Fruit fly (Drosophila melanogaster) whole organism, embryonic: ENCODE measurements around the gene CG11723.

Source experiments
- CG10147 ChIP-seq: fragments of 200-800 bp; sonication (Bioruptor generic); optimal IDR thresholded peaks from 2 replicates; lab custom pipeline; 2019; ENCODE audit warnings: missing biosample characterization, mild to moderate bottlenecking, missing genetic modification characterization, moderate library complexity
- CG1024 ChIP-seq: fragments of 200-800 bp; sonication (Bioruptor generic); IDR thresholded peaks from 2 replicates; pipeline ENCODE4 v1.3.6; 2022; ENCODE audit warnings: missing biosample characterization, missing genetic modification characterization
- CG10979 ChIP-seq: fragments of 200-800 bp; sonication (Bioruptor generic); optimal IDR thresholded peaks from 2 replicates; lab custom pipeline; 2018; ENCODE audit warnings: missing biosample characterization, mild to moderate bottlenecking, missing genetic modification characterization, moderate library complexity
- CG11093 ChIP-seq: fragments of 200-800 bp; sonication (Bioruptor generic); IDR thresholded peaks from 3 replicates; pipeline ENCODE4 v1.3.6; 2022; ENCODE audit warnings: missing biosample characterization, missing genetic modification characterization
- CG14050 ChIP-seq: fragments of 200-800 bp; sonication (Bioruptor generic); IDR thresholded peaks from 3 replicates; pipeline ENCODE4 v1.3.6; 2022; ENCODE audit warnings: missing biosample characterization, missing genetic modification characterization
- CG1529 ChIP-seq: fragments of 200-800 bp; sonication (Bioruptor generic); optimal IDR thresholded peaks from 3 replicates; lab custom pipeline; 2018; ENCODE audit warnings: missing biosample characterization, missing genetic modification characterization
- CG15696 ChIP-seq: fragments of 200-800 bp; sonication (Bioruptor generic); optimal IDR thresholded peaks from 2 replicates; lab custom pipeline; 2019; ENCODE audit warnings: missing biosample characterization, mild to moderate bottlenecking, missing genetic modification characterization, moderate library complexity
- CG16779 ChIP-seq: fragments of 200-800 bp; sonication (Bioruptor generic); IDR thresholded peaks from 2 replicates; pipeline ENCODE4 v1.3.6; 2022; ENCODE audit warnings: missing biosample characterization, missing genetic modification characterization
- CG16813 ChIP-seq: fragments of 200-800 bp; sonication (Bioruptor generic); IDR thresholded peaks from 3 replicates; pipeline ENCODE4 v1.3.6; 2022; ENCODE audit warnings: missing biosample characterization, missing genetic modification characterization; ENCODE audit not compliant: partially characterized antibody
- CG17328 ChIP-seq: fragments of 200-800 bp; sonication (Bioruptor generic); IDR thresholded peaks from 2 replicates; pipeline ENCODE4 v1.3.6; 2022; ENCODE audit warnings: missing biosample characterization, missing genetic modification characterization
- CG17912 ChIP-seq: fragments of 200-800 bp; sonication (Bioruptor generic); optimal IDR thresholded peaks from 2 replicates; lab custom pipeline; 2018; ENCODE audit warnings: missing biosample characterization, mild to moderate bottlenecking, missing genetic modification characterization
- CG18476 ChIP-seq: fragments of 200-800 bp; sonication (Bioruptor generic); optimal IDR thresholded peaks from 2 replicates; lab custom pipeline; 2016; ENCODE audit warnings: missing biosample characterization, mild to moderate bottlenecking, missing genetic modification characterization
- CG3163 ChIP-seq: fragments of 200-800 bp; sonication (Bioruptor generic); optimal IDR thresholded peaks from 3 replicates; lab custom pipeline; 2016; ENCODE audit warnings: missing biosample characterization, missing genetic modification characterization
- CG4424 ChIP-seq: fragments of 200-800 bp; sonication (Bioruptor generic); optimal IDR thresholded peaks from 3 replicates; lab custom pipeline; 2016; ENCODE audit warnings: missing biosample characterization, missing genetic modification characterization
- CG6683 ChIP-seq: fragments of 200-800 bp; sonication (Bioruptor generic); optimal IDR thresholded peaks from 2 replicates; lab custom pipeline; 2017; ENCODE audit warnings: missing biosample characterization, mild to moderate bottlenecking, missing genetic modification characterization, missing genetic modification reagents
- CG6689 ChIP-seq: fragments of 200-800 bp; sonication (Bioruptor generic); IDR thresholded peaks from 2 replicates; pipeline ENCODE4 v1.3.6; 2022; ENCODE audit warnings: missing biosample characterization, missing genetic modification characterization
- CG6791 ChIP-seq: fragments of 200-800 bp; sonication (Bioruptor generic); IDR thresholded peaks from 3 replicates; pipeline ENCODE4 v1.3.6; 2022; ENCODE audit warnings: missing biosample characterization, missing genetic modification characterization; ENCODE audit not compliant: partially characterized antibody
- CG7372 ChIP-seq: fragments of 200-800 bp; sonication (Bioruptor generic); IDR thresholded peaks from 2 replicates; pipeline ENCODE4 v1.3.6; 2022; ENCODE audit warnings: missing biosample characterization, missing genetic modification characterization
- CG8765 ChIP-seq: fragments of 200-800 bp; sonication (Bioruptor generic); IDR thresholded peaks from 2 replicates; pipeline ENCODE4 v1.3.6; 2022; ENCODE audit warnings: missing biosample characterization, missing genetic modification characterization
- Deaf1 ChIP-seq: fragments of 200-800 bp; optimal IDR thresholded peaks from 3 replicates; lab custom pipeline; 2019; ENCODE audit warnings: missing biosample characterization, mild to moderate bottlenecking, missing genetic modification characterization, moderate library complexity
- Dip2 ChIP-seq: fragments of 200-800 bp; sonication (Bioruptor generic); IDR thresholded peaks from 2 replicates; pipeline ENCODE4 v1.3.6; 2022; ENCODE audit warnings: missing biosample characterization, missing genetic modification characterization
- H2.0 ChIP-seq: fragments of 200-800 bp; sonication (Bioruptor generic); IDR thresholded peaks from 2 replicates; pipeline ENCODE4 v1.3.6; 2022; ENCODE audit warnings: missing biosample characterization, missing genetic modification characterization
- Hr78 ChIP-seq, 2 experiments: fragments of 200-800 bp in 1 of 2; fragments of >200 bp in 1 of 2; sonication (Bioruptor generic) in 1 of 2; optimal IDR thresholded peaks; 2 replicates each; lab custom pipeline; 2017 to 2019; ENCODE audit warnings: missing biosample characterization in 2 of 2, missing genetic modification characterization in 2 of 2, mild to moderate bottlenecking in 1 of 2, moderate library complexity in 1 of 2
- Kr ChIP-seq: fragments of 200-800 bp; sonication (Bioruptor generic); optimal IDR thresholded peaks from 2 replicates; lab custom pipeline; 2017; ENCODE audit warnings: missing biosample characterization, mild to moderate bottlenecking, missing genetic modification characterization
- Meics ChIP-seq: fragments of 200-800 bp; sonication (Bioruptor generic); optimal IDR thresholded peaks from 2 replicates; lab custom pipeline; 2017; ENCODE audit warnings: missing biosample characterization, mild to moderate bottlenecking, missing genetic modification characterization
- Xbp1 ChIP-seq: fragments of 200-800 bp; sonication (Bioruptor generic); optimal IDR thresholded peaks from 3 replicates; lab custom pipeline; 2016; ENCODE audit warnings: missing biosample characterization, mild to moderate bottlenecking, missing genetic modification characterization
- ab ChIP-seq: fragments of 200-800 bp; sonication (Bioruptor generic); optimal IDR thresholded peaks from 2 replicates; lab custom pipeline; 2016; ENCODE audit warnings: missing biosample characterization, missing genetic modification characterization
- ash1 ChIP-seq: fragments of 200-800 bp; sonication (Bioruptor generic); optimal IDR thresholded peaks from 2 replicates; lab custom pipeline; 2018; ENCODE audit warnings: missing biosample characterization, mild to moderate bottlenecking, missing genetic modification characterization
- cato ChIP-seq: fragments of 200-800 bp; sonication (Bioruptor generic); optimal IDR thresholded peaks from 2 replicates; lab custom pipeline; 2016; ENCODE audit warnings: missing biosample characterization, missing genetic modification characterization, borderline replicate concordance
- ci ChIP-seq: fragments of 200-800 bp; sonication (Bioruptor generic); IDR thresholded peaks from 3 replicates; pipeline ENCODE4 v1.3.6; 2022; ENCODE audit warnings: missing biosample characterization, missing genetic modification characterization
- crp ChIP-seq, 2 experiments: fragments of 200-800 bp; sonication (Bioruptor generic); optimal IDR thresholded peaks; 2 replicates in 1 of 2; 3 replicates in 1 of 2; lab custom pipeline; 2017; ENCODE audit warnings: missing biosample characterization in 2 of 2, missing genetic modification characterization in 2 of 2, mild to moderate bottlenecking in 1 of 2, moderate library complexity in 1 of 2
- dati ChIP-seq: fragments of 200-800 bp; sonication (Bioruptor generic); IDR thresholded peaks from 2 replicates; pipeline ENCODE4 v1.3.6; 2022; ENCODE audit warnings: missing biosample characterization, missing genetic modification characterization
- dm ChIP-seq: fragments of 200-800 bp; sonication (Bioruptor generic); optimal IDR thresholded peaks from 3 replicates; lab custom pipeline; 2016; ENCODE audit warnings: missing biosample characterization, missing genetic modification characterization
- dmrt11E ChIP-seq: fragments of 200-800 bp; sonication (Bioruptor generic); optimal IDR thresholded peaks from 3 replicates; lab custom pipeline; 2018; ENCODE audit warnings: missing biosample characterization, mild to moderate bottlenecking, missing genetic modification characterization, moderate library complexity
- fd102C ChIP-seq: fragments of 200-800 bp; sonication (Bioruptor generic); optimal IDR thresholded peaks from 2 replicates; lab custom pipeline; 2018; ENCODE audit warnings: missing biosample characterization, mild to moderate bottlenecking, missing genetic modification characterization, moderate library complexity
- fru ChIP-seq: fragments of >200 bp; optimal IDR thresholded peaks from 2 replicates; lab custom pipeline; 2017
- gem ChIP-seq: fragments of 200-800 bp; sonication (Bioruptor generic); optimal IDR thresholded peaks from 2 replicates; lab custom pipeline; 2019; ENCODE audit warnings: missing biosample characterization, mild to moderate bottlenecking, missing genetic modification characterization, moderate library complexity
- gsb-n ChIP-seq: fragments of 200-800 bp; sonication (Bioruptor generic); optimal IDR thresholded peaks from 3 replicates; lab custom pipeline; 2018; ENCODE audit warnings: missing biosample characterization, mild to moderate bottlenecking, missing genetic modification characterization
- ham ChIP-seq: fragments of 200-800 bp; sonication (Bioruptor generic); IDR thresholded peaks from 2 replicates; pipeline ENCODE4 v1.3.6; 2022; ENCODE audit warnings: missing biosample characterization, missing genetic modification characterization
- mirr ChIP-seq: fragments of 200-800 bp; sonication (Bioruptor generic); optimal IDR thresholded peaks from 3 replicates; lab custom pipeline; 2018; ENCODE audit warnings: missing biosample characterization, mild to moderate bottlenecking, missing genetic modification characterization
- onecut ChIP-seq: fragments of 200-800 bp; sonication (Bioruptor generic); IDR thresholded peaks from 2 replicates; pipeline ENCODE4 v1.3.6; 2022; ENCODE audit warnings: missing biosample characterization, missing genetic modification characterization
- pan ChIP-seq, 4 experiments: fragments of >200 bp in 3 of 4; fragments of 200-800 bp in 1 of 4; sonication (Bioruptor generic) in 1 of 4; optimal IDR thresholded peaks in 3 of 4; IDR thresholded peaks in 1 of 4; 2 replicates each; pipeline versions ENCODE4 v1.3.6 to Lab custom; 2017 to 2022; ENCODE audit warnings: missing biosample characterization in 2 of 4, missing genetic modification characterization in 2 of 4, mixed read lengths in 1 of 4
- pfk ChIP-seq: fragments of 200-800 bp; sonication (Bioruptor generic); optimal IDR thresholded peaks from 2 replicates; lab custom pipeline; 2018; ENCODE audit warnings: missing biosample characterization, mild to moderate bottlenecking, missing genetic modification characterization, moderate library complexity
- pzg ChIP-seq: fragments of 200-800 bp; sonication (Bioruptor generic); optimal IDR thresholded peaks from 3 replicates; lab custom pipeline; 2018; ENCODE audit warnings: missing biosample characterization, mild to moderate bottlenecking, missing genetic modification characterization, moderate library complexity
- sob ChIP-seq: fragments of 200-800 bp; sonication (Bioruptor generic); IDR thresholded peaks from 2 replicates; pipeline ENCODE4 v1.3.6; 2022; ENCODE audit warnings: missing biosample characterization, missing genetic modification characterization
- sqz ChIP-seq: fragments of 200-800 bp; sonication (Bioruptor generic); optimal IDR thresholded peaks from 3 replicates; lab custom pipeline; 2018; ENCODE audit warnings: missing biosample characterization, mild to moderate bottlenecking, missing genetic modification characterization
- sug ChIP-seq: fragments of 200-800 bp; optimal IDR thresholded peaks from 2 replicates; lab custom pipeline; 2019; ENCODE audit warnings: missing biosample characterization, mild to moderate bottlenecking, missing genetic modification characterization, moderate library complexity
- vnd ChIP-seq: fragments of 200-800 bp; sonication (Bioruptor generic); IDR thresholded peaks from 3 replicates; pipeline ENCODE4 v1.3.6; 2022; ENCODE audit warnings: missing biosample characterization, missing genetic modification characterization; ENCODE audit not compliant: partially characterized antibody

CG11723 gene

dm6 chr2L:2144725-2145656 is 2.1 kb downstream of the CG11723 start, which contains the start of gene tho2 (continued):
- no peak for TF ChIP-seq CG6683 (GFP tag; lab: Kevin White, UChicago)
- no peak for TF ChIP-seq Kr
- no peak for TF ChIP-seq ab
- TF ChIP-seq CG1024 (GFP tag; lab: Robert Waterston, UW) = peak; percentile 33; the same call in 1 of the 2 replicates
- TF ChIP-seq sqz (GFP tag; lab: Kevin White, UChicago) = no peak
- TF ChIP-seq fru = no peak
- TF ChIP-seq CG11093 (GFP tag; lab: Robert Waterston, UW) = no peak
- TF ChIP-seq ci (GFP tag; lab: Robert Waterston, UW) = no peak
- TF ChIP-seq gem = no peak
- TF ChIP-seq CG1529 (GFP tag; lab: Kevin White, UChicago) = no peak
- TF ChIP-seq dmrt11E (tag; lab: Kevin White, UChicago) = no peak
- TF ChIP-seq crp (GFP tag; optimal IDR thresholded peaks at IDR 0.05; lab: Kevin White, UChicago) = peak in 1 of 2 experiments; percentile 48
- peak; percentile 45 for TF ChIP-seq pzg (GFP tag; lab: Kevin White, UChicago)
- no peak for TF ChIP-seq CG15696 (tag; lab: Kevin White, UChicago)
- TF ChIP-seq sob (GFP tag; lab: Robert Waterston, UW) = no peak
- TF ChIP-seq Deaf1 (tag; lab: Kevin White, UChicago) = no peak
- TF ChIP-seq CG18476 (GFP tag; lab: Kevin White, UChicago) = no peak
- TF ChIP-seq CG16779 (GFP tag; lab: Robert Waterston, UW) = no peak
- no peak for TF ChIP-seq mirr (GFP tag; lab: Kevin White, UChicago)
- TF ChIP-seq CG14050 (GFP tag; lab: Robert Waterston, UW) = no peak
- no peak for TF ChIP-seq Hr78 (GFP tag; optimal IDR thresholded peaks at IDR 0.05; lab: Kevin White, UChicago)
- TF ChIP-seq CG17912 (GFP tag; lab: Kevin White, UChicago) = no peak
- TF ChIP-seq pfk (GFP tag; lab: Kevin White, UChicago) = peak; percentile 93
- no peak for TF ChIP-seq CG3163 (GFP tag; lab: Kevin White, UChicago)
- no peak for TF ChIP-seq CG4424 (GFP tag; lab: Kevin White, UChicago)
- TF ChIP-seq ham (GFP tag; lab: Robert Waterston, UW) = no peak
- no peak for TF ChIP-seq CG10147 (GFP tag; lab: Kevin White, UChicago)
- no peak for TF ChIP-seq dm (GFP tag; lab: Kevin White, UChicago)
- no peak for TF ChIP-seq ash1 (GFP tag; lab: Kevin White, UChicago)
- TF ChIP-seq Meics = no peak
- TF ChIP-seq sug (tag; lab: Kevin White, UChicago) = no peak
- no peak for TF ChIP-seq CG10979 (tag; lab: Kevin White, UChicago)
- peak; percentile 68; the same call in 1 of the 2 replicates for TF ChIP-seq onecut (GFP tag; lab: Robert Waterston, UW)
- no peak for TF ChIP-seq gsb-n (tag; lab: Kevin White, UChicago)
- no peak for TF ChIP-seq pan (optimal IDR thresholded peaks at IDR 0.05; lab: Kevin White, UChicago)
- no peak for TF ChIP-seq pan (GFP tag; optimal IDR thresholded peaks at IDR 0.05 in 1 of 2, IDR thresholded peaks at IDR 0.05 in 1 of 2)
- no peak for TF ChIP-seq H2.0 (GFP tag; lab: Robert Waterston, UW)
- TF ChIP-seq CG7372 (GFP tag; lab: Robert Waterston, UW) = no peak
- no peak for TF ChIP-seq Dip2 (GFP tag; lab: Robert Waterston, UW)
- TF ChIP-seq dati = no peak
- TF ChIP-seq Xbp1 (GFP tag; lab: Kevin White, UChicago) = no peak
- 0 out of 2 replicates have a peak, but pooled peaks have one; percentile 10 for TF ChIP-seq CG6689 (GFP tag; lab: Robert Waterston, UW)
- no peak for TF ChIP-seq cato (GFP tag; lab: Kevin White, UChicago)
- TF ChIP-seq fd102C (GFP tag; lab: Kevin White, UChicago) = no peak
- TF ChIP-seq CG17328 (GFP tag; lab: Robert Waterston, UW) = no peak
- TF ChIP-seq vnd (GFP tag; lab: Robert Waterston, UW) = no peak
- TF ChIP-seq CG6791 (GFP tag; lab: Robert Waterston, UW) = no peak; the same call in 2 of the 3 replicates
- no peak for TF ChIP-seq CG16813 (GFP tag; lab: Robert Waterston, UW)
- no peak for TF ChIP-seq CG8765 (GFP tag; lab: Robert Waterston, UW)
